Fruit fly (Drosophila melanogaster): ENCODE results near the gene CG16974.

Gene CG16974

DNA sequence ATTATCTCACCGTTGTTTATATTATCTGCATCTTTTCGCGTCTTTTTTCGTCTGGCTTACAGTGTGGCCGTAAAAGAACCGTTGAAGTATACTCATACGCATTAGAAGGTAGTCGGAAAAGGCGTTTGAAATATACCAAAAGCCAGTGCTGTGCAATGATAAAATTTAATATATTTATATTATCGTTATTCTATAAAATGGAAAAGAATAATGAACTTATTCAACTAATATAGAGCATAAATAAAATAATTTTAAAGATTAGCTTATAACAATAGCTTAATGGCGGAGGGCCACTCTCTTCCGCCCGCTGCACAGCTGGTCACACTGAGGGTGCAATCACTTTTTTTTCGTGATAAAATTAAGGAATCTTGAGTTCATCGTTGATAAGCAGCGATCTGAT is at the start of gene CG16974, which contains the start of gene Edem2:
Gene CG16974, minus strand, starts transcription at position 86 of the 400 bp plus-strand sequence.
Gene Edem2, plus strand, starts transcription at position 308 of the 400 bp plus-strand sequence.
- TF ChIP-seq sc (optimal IDR thresholded peaks at IDR 0.05) (no peak), sc (GFP tag; optimal IDR thresholded peaks at IDR 0.05) (no peak), Oaz (GFP tag; IDR thresholded peaks at IDR 0.05) (0 out of 2 replicates have a peak, but pooled peaks have one; percentile 11), pum (GFP tag; optimal IDR thresholded peaks at IDR 0.05) (no peak), Med (GFP tag) (peak; percentile 89), nau (GFP tag; optimal IDR thresholded peaks at IDR 0.05) (no peak), Lhr (GFP tag; optimal IDR thresholded peaks at IDR 0.05) (peak; percentile 89), HmgD (GFP tag; optimal IDR thresholded peaks at IDR 0.05) (no peak), CG7745 (tag; optimal IDR thresholded peaks at IDR 0.05) (no peak), ash1 (GFP tag; optimal IDR thresholded peaks at IDR 0.05) (no peak), Dfd (GFP tag; optimal IDR thresholded peaks at IDR 0.05) (no peak), CG11695 (GFP tag; IDR thresholded peaks at IDR 0.05) (peak; percentile 73), CG3065 (GFP tag; optimal IDR thresholded peaks at IDR 0.05) (peak; percentile 53), ems (GFP tag; optimal IDR thresholded peaks at IDR 0.05) (peak; percentile 54), HHEX (GFP tag; optimal IDR thresholded peaks at IDR 0.05) (no peak), Sry-δ (GFP tag; optimal IDR thresholded peaks at IDR 0.05) (peak; percentile 3), CG11504 (tag; optimal IDR thresholded peaks at IDR 0.05) (no peak), Kr (GFP tag; optimal IDR thresholded peaks at IDR 0.05) (no peak), CG4404 (GFP tag; IDR thresholded peaks at IDR 0.05) (peak; percentile 71), CG8924 (tag; optimal IDR thresholded peaks at IDR 0.05) (peak; percentile 69), CG15479 (GFP tag; optimal IDR thresholded peaks at IDR 0.05) (no peak), gro (GFP tag; optimal IDR thresholded peaks at IDR 0.05) (no peak), HLHmδ (GFP tag; optimal IDR thresholded peaks at IDR 0.05) (no peak), CG6813 (GFP tag; optimal IDR thresholded peaks at IDR 0.05) (no peak), gt (GFP tag; IDR thresholded peaks at IDR 0.05) (no peak), Pdp1 (GFP tag; optimal IDR thresholded peaks at IDR 0.05) (peak in 1 of 2 experiments; percentile 39), fd96Cb (tag; optimal IDR thresholded peaks at IDR 0.05) (peak; percentile 57), vvl (GFP tag; IDR thresholded peaks at IDR 0.05) (peak; percentile 86), Ets97D (GFP tag; optimal IDR thresholded peaks at IDR 0.05) (peak; percentile 56), Rfx (GFP tag; IDR thresholded peaks at IDR 0.05) (peak; percentile 81), cas (GFP tag; IDR thresholded peaks at IDR 0.05) (no peak), repo (GFP tag; optimal IDR thresholded peaks at IDR 0.05) (no peak), seq (GFP tag; IDR thresholded peaks at IDR 0.05) (peak; percentile 49; the same call in 1 of the 2 replicates), bowl (GFP tag; IDR thresholded peaks at IDR 0.05) (no peak), CoRest (tag; optimal IDR thresholded peaks at IDR 0.05) (no peak), ara (GFP tag; IDR thresholded peaks at IDR 0.05) (no peak), Doc3 (GFP tag; IDR thresholded peaks at IDR 0.05; ENCODE audit: partially characterized antibody) (no peak), Eip74EF (GFP tag; optimal IDR thresholded peaks at IDR 0.05) (no peak), CTCF (GFP tag; optimal IDR thresholded peaks at IDR 0.05) (no peak), zen (tag; optimal IDR thresholded peaks at IDR 0.05) (peak; percentile 85), Nf-YB (GFP tag; optimal IDR thresholded peaks at IDR 0.05) (peak; percentile 40), Hsf (GFP tag; optimal IDR thresholded peaks at IDR 0.05) (peak; percentile 63), CG9215 (GFP tag; IDR thresholded peaks at IDR 0.05) (peak; percentile 70), Trl (optimal IDR thresholded peaks at IDR 0.05) (no peak), Trl (GFP tag; optimal IDR thresholded peaks at IDR 0.05) (no peak), H2.0 (GFP tag; IDR thresholded peaks at IDR 0.05) (peak; percentile 66), CG1529 (GFP tag; optimal IDR thresholded peaks at IDR 0.05) (no peak), sima (GFP tag; optimal IDR thresholded peaks at IDR 0.05) (no peak), nerfin-2 (GFP tag; IDR thresholded peaks at IDR 0.05; ENCODE audit: partially characterized antibody) (no peak), knrl (GFP tag; IDR thresholded peaks at IDR 0.05; ENCODE audit: partially characterized antibody) (peak; percentile 48), Dip3 (GFP tag; optimal IDR thresholded peaks at IDR 0.05) (peak; percentile 19), Gsc (GFP tag; IDR thresholded peaks at IDR 0.05) (no peak), CHES-1-like (GFP tag; optimal IDR thresholded peaks at IDR 0.05) (no peak)
